Worm (Caenorhabditis elegans) whole organism, early embryonic: ENCODE data around the gene nlf-1.

Experiments
- F13C5.2 ChIP-seq: sonication (generic microtip); optimal IDR thresholded peaks from 2 replicates; lab custom pipeline; 2017; ENCODE audit warnings: mild to moderate bottlenecking, missing genetic modification characterization, inconsistent platforms, missing compliant biosample characterization
- aly-1 ChIP-seq: sonication (generic microtip); optimal IDR thresholded peaks from 2 replicates; lab custom pipeline; 2016; ENCODE audit warnings: missing genetic modification characterization, missing compliant biosample characterization
- ama-1 ChIP-seq: fragments of 150-350 bp; optimal IDR thresholded peaks from 2 replicates; lab custom pipeline; 2014
- flt-1 ChIP-seq: fragments of 200-800 bp; sonication (Bioruptor generic); IDR thresholded peaks from 2 replicates; pipeline ENCODE4 v1.3.6; 2022; ENCODE audit warnings: missing genetic modification characterization, missing compliant biosample characterization
- hnd-1 ChIP-seq: sonication (generic microtip); optimal IDR thresholded peaks from 2 replicates; lab custom pipeline; 2016; ENCODE audit warnings: missing genetic modification characterization, missing compliant biosample characterization
- tbx-37 ChIP-seq: fragments of 200-800 bp; sonication (Bioruptor generic); conservative IDR thresholded peaks from 2 replicates; pipeline ENCODE4 v1.3.6; 2022; ENCODE audit warnings: missing genetic modification reagents, missing genetic modification characterization, missing compliant biosample characterization

- TF ChIP-seq aly-1 (tag; lab: Kevin White, UChicago), result no peak
- TF ChIP-seq flt-1, result no peak
- no peak for TF ChIP-seq hnd-1 (tag; lab: Kevin White, UChicago)
- no peak for TF ChIP-seq ama-1 (lab: Kevin White, UChicago)
- TF ChIP-seq F13C5.2 (tag; lab: Kevin White, UChicago), result no peak
- no peak for TF ChIP-seq tbx-37 (GFP tag; lab: Robert Waterston, UW)
These were observed 26.1 kb downstream of the nlf-1 start, which contains the start of the genes C09E10.3 and dgk-1 for ce11 chrX:991274-991673.
